Worm (Caenorhabditis elegans) whole organism, L4/young adult: Measurements from ENCODE around the gene Y41D4A.6.

Experiments
- W03F9.2 ChIP-seq: fragments of 150-350 bp; optimal IDR thresholded peaks from 2 replicates; lab custom pipeline; 2014; ENCODE audit warnings: missing biosample characterization, missing genetic modification characterization
- dao-5 ChIP-seq: sonication (generic microtip); optimal IDR thresholded peaks from 2 replicates; lab custom pipeline; 2016; ENCODE audit warnings: missing genotype, missing genetic modification characterization, moderate library complexity, missing compliant biosample characterization
- him-1 ChIP-seq: sonication (generic microtip); optimal IDR thresholded peaks from 2 replicates; lab custom pipeline; 2016; ENCODE audit warnings: missing genotype, missing genetic modification reagents, missing genetic modification characterization, missing compliant biosample characterization

Y41D4A.6 gene

DNA sequence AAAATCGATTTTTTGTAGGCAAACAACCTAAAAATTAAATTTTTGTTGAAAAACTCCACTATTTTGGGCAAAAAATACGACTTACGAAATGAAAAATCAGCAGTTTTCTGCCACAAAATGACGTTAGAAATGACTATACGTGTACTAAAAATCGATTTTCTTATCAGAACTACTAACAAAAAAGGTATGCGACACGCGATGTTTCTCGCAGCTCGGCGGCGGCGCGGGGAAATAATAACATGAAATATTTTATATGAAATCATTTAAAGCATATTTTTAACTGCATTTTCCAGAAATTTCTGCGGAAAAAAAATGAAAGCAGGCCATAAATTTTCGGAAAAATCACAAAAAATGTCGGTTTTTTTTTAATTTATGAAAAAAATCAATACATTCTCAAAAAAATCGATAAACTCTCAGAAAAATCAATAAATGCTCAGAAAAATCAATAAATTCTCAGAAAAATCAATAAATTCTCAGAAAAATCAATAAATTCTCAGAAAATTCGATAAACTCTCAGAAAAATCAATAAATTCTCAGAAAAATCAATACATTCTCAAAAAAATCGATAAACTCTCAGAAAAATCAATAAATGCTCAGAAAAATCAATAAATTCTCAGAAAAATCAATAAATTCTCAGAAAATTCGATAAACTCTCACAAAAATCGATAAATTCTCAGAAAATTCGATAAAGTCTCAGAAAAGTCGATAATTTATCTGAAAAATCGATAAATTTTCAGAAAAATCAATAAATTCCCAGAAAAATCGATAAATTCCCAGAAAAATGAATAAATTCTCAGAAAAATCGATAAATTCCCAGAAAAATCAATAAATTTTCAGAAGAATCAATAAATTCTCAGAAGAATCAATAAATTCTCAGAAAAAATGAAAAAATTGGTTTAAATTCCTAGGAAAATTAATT, 4.9 kb downstream of the Y41D4A.6 start, which contains the start of gene ptpn-22:
Gene ptpn-22 (minus strand): TSS at position 158 of the 919 bp plus-strand sequence.
- TF ChIP-seq him-1 (tag; lab: Kevin White, UChicago) (no peak), W03F9.2 (tag; lab: Kevin White, UChicago) (no peak), dao-5 (no peak)

DNA sequence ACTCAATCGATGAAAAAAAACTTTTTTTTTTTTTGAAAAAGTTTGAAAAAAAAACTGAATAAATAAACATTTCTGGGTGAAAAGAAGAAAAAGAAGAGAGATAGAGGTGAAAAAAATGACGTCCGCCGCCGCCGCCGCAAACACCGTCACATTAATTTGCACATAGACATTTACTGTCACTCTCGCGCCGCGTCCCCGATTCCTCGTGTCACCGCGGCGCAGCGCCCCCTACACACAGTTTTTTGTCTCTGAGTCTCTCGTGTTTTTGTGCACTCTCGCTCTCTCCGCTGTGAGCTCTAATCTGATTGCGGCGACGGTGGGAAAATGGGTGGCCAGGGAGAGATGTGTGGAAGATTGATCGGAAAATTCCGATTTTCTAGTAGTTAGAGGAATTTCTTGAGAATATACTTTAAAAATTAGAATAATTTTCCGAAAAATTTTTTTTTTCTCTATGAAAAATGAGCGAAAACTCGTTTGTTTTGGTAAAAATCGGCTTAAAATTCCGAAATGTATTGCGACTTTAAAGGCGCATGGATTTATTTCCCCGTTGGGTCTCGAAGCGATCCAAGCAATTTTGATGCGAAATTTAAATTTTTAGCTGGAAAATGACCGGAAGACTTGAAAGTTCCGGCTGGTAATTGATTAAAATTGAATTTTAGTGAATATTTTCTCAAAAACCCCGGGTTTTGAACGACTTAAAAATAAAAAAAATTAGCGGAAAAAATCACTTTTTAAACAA, 5.8 kb downstream of the Y41D4A.6 start:
- TF ChIP-seq him-1 (tag; lab: Kevin White, UChicago) (no peak), W03F9.2 (tag; lab: Kevin White, UChicago) (no peak)

DNA sequence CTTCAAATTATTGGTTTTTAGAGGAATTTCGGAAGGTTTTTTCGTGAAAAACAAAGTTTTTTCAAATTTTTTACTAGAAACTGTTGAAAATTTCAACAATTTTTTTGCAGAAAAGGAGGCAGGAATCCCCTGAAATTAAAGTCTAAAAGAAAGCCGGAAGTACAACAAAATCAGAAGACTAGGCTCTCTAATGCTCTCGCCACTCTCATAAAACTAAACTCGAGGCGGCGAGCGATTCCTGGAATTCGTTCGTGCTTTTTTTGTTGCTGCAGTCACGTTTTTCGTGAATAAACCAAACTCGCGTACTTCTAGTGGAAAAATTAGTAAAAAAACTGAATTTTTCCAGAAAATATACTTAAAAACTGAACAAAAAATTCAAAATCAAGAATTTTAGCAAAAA, 6.4 kb downstream of the Y41D4A.6 start:
- no peak for TF ChIP-seq him-1 (tag; lab: Kevin White, UChicago)
- TF ChIP-seq dao-5 = no peak
- TF ChIP-seq W03F9.2 (tag; lab: Kevin White, UChicago) = no peak

DNA sequence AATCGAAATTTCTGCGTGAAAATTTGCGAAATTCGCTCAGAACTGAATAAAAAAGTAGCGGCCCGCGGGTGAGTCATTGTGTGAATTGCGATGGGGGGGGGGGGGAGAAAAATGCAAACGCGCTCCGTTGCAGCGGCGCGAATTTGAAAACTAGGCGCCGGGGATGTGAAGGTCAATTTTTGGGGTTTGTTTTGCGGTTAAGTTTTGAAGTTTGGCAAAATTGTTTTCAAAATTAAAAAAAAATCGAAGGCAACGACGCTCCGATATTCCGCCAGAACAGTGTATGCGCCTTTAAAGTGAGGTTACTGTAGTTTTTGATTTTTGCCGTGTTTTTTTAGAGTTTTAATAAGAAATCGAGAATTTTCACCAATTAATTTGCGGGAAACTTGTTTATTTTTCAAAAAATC, 7.0 kb downstream of the Y41D4A.6 start:
- TF ChIP-seq him-1 (tag; lab: Kevin White, UChicago) (no peak), dao-5 (no peak), W03F9.2 (tag; lab: Kevin White, UChicago) (peak; percentile 28)

DNA sequence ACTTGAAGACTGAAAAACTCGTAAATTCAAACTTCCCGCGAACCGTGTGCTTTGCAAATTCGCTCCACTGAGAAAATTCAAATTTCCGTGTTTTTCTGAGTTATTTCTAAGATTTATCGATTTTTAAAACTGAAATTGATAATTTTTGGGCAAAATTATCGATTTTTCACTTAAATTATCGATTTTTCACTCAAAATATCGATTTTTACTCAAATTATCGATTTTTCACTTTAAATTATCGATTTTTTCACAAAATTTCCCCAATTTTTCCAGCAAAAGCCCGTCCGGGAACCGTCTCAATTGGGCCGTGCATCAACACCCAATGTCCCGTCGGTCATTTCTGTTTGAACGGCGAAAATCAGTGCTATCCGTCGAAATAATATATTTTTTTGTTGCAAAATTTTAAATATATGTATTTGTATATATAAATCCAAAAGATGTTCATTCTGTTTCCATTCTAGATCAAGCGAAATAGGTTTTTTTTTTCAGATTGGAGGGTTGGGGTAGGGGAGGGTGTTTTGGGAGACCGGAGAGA, 17.7 kb downstream of the Y41D4A.6 start:
- TF ChIP-seq W03F9.2 (tag; lab: Kevin White, UChicago) (no peak), him-1 (tag; lab: Kevin White, UChicago) (no peak), dao-5 (no peak)

DNA sequence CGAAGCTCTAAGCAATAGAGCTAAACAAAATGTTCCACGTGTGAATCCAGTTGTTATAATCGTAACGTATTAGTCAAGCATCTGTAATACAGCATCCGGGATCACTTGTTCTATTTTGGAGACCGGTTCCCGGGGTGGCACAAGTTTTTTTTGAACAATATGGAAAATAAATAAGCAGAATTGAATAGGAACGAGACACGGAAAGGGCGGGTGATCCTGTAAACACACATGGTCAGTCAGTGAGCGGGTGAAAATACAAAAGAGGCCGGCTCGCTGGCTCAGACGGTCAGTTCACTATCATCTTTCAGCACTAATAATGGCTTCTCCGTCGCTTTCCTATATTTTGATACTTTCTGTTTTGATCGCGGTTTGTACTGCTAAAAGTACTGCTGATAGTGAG, 19.4 kb downstream of the Y41D4A.6 start, which contains the start of gene K08D12.8:
Gene K08D12.8 (plus strand): TSS at position 301 of the 400 bp plus-strand sequence.
- no peak for TF ChIP-seq W03F9.2 (tag; lab: Kevin White, UChicago)
- TF ChIP-seq him-1 (tag; lab: Kevin White, UChicago) = no peak
- TF ChIP-seq dao-5 = no peak

DNA sequence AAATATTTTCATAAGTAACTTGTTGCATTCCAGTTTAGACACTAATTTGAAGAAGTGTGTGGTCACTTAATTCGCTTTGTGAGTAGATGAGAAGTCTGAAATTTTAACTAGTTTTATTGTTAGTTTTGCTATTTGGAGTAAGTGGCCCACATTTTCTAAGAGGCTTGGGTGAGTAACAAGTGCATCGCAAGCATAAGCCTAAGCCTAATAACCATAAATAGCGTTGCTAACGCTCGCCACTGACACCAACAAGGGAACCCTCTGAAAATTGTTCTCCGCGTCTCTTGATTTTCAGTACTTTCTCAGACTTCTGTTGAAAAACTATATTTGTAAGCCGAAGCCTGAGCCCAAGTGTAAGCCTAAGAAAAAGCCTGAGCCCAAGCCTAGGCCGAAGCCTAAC, 21.0 kb downstream of the Y41D4A.6 start, which contains the start of gene epic-3:
Gene epic-3 (minus strand): TSS at position 101 of the 400 bp plus-strand sequence.
- TF ChIP-seq dao-5 (no peak), him-1 (tag; lab: Kevin White, UChicago) (no peak), W03F9.2 (tag; lab: Kevin White, UChicago) (no peak)

DNA sequence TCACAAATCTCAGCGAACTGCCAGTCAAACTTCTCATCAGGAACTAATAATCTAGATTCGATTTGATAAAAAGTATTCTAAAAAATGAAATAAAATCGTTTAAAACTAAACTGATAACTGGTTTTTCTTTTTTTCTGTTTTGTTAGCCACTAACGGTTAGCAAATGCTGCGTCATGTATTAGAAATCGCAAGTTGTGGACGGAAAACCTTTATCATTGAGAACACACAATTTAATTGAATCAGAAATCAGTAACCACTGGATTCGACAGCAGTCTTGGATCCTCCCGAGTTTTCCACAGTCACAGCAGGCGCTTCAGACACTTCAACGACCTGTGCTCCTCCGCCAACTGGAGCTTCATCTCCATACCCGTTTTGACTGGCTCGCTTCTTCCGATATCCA, 22.4 kb downstream of the Y41D4A.6 start:
- no peak for TF ChIP-seq W03F9.2 (tag; lab: Kevin White, UChicago)
- TF ChIP-seq dao-5 = no peak

DNA sequence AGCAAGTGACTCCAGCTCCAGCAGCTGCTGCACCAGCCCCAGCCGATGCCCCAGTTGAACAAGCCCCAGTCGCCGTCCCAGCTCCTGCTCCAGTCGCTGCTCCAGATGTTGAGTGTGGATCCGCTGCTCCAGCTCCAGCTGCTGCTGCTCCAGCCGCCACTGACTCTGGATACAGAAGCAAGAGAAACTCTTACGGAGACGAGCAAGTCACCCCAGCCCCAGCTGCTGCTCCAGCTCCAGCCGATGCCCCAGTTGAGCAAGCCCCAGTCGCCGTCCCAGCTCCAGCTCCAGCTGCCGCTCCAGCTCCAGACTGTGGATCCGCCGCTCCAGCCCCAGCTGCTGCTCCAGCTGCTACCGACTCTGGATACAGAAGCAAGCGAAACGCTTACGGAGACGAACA, 23.7 kb downstream of the Y41D4A.6 start:
- no peak for TF ChIP-seq dao-5

DNA sequence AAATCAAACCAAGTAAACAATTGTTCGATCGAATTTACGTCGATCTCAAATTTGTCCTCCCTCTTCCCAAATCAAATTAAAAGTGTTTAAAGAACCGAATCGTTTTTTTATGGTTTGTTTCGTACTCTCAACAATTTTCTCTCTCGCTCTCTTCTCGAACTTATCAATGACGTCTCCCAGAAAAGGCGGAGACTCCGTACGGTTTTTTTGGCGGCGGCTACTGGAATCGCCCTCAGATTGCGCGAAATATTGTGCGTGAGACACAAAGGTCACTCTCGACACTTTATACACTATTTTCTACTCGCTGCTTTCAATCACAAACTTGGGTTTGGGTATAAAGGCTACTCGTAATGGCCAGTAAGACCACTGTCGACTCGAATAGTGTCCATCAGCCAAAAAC, 24.8 kb downstream of the Y41D4A.6 start, which contains the start of gene epic-2:
Gene epic-2 (plus strand): TSS at position 317 of the 400 bp plus-strand sequence.
- TF ChIP-seq W03F9.2 (tag; lab: Kevin White, UChicago) = no peak
- TF ChIP-seq dao-5 = no peak
- TF ChIP-seq him-1 (tag; lab: Kevin White, UChicago) = no peak

DNA sequence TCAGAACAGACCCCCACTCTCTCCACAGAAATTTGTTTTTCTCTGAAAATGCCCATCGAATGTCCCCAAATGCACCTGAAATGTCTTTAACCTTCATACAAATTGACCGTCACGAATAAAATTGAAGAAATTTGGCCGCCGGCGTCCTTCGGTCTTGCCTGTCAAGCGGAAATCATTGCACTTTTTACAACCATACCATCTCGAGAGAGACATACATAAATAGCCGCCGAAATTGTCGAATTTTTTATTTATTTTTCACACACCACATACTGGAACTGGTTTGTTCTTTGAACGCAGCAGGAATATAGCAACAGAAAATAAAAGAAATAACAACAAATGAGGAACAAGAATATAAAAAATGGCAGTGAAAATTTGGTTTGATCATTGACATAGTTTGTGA, 29.6 kb downstream of the Y41D4A.6 start:
- TF ChIP-seq W03F9.2 (tag; lab: Kevin White, UChicago) (no peak), him-1 (tag; lab: Kevin White, UChicago) (no peak), dao-5 (no peak)

DNA sequence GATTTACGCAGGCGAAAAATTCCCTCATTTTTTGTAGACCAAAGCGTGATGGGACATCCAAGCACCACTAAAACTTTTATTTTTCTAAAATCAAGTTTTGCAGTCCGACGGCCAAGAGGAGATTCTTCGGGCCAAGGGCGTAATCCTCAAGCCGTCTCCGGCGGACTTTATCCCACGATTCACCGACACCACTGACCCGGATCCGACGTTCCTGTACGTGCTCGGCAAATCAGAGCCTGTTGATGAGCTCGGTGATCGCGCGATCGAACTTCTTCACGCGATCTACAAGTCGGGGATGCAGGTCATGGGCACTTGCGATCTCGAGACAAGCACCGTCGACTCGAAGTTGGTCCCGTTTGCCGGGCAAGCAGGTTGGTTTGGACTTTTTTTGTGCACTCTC, 31.7 kb downstream of the Y41D4A.6 start:
- TF ChIP-seq him-1 (tag; lab: Kevin White, UChicago) = no peak
- no peak for TF ChIP-seq W03F9.2 (tag; lab: Kevin White, UChicago)

DNA sequence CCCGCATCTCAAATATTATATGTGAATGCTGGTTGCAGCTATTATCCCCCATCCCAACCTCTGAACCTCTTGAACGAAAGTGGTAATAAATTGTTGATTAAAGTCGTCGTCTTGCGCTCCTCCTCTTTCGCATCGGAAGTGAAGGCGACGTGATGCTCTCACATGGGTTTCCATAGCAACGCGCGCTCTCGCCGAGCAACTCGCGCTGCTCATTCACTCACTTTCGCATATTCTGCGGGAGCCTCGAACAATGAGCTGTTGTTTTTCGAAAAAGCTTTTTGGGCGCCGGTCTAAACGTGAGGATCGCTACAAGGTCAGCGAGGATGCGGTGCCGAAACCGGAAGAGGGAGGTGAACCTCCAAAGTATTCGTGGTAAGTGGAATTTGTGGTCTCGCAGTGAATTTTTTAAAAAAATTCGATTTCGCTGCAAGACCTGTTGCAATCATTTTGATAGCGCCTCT, 34.2 kb downstream of the Y41D4A.6 start, which contains the start of gene rpi-2:
Gene rpi-2 (plus strand): TSS at position 234 of the 461 bp plus-strand sequence.
- TF ChIP-seq dao-5 (peak; percentile 37), W03F9.2 (tag; lab: Kevin White, UChicago) (no peak), him-1 (tag; lab: Kevin White, UChicago) (no peak)
